Fruit fly (Drosophila melanogaster): ENCODE data around the gene vret.

The vret gene

dm6 chr3R:22793953-22794352 is 48.6 kb upstream of the vret start (continued):
- TF ChIP-seq CG6254 (GFP tag; optimal IDR thresholded peaks at IDR 0.05): no peak
- TF ChIP-seq CG30431 (GFP tag; optimal IDR thresholded peaks at IDR 0.05): no peak
- TF ChIP-seq Nf-YC (tag; optimal IDR thresholded peaks at IDR 0.05): no peak
- TF ChIP-seq dan (GFP tag; IDR thresholded peaks at IDR 0.05): no peak
- TF ChIP-seq sob (GFP tag; IDR thresholded peaks at IDR 0.05): no peak
- TF ChIP-seq wor (GFP tag; IDR thresholded peaks at IDR 0.05): no peak
- no peak for TF ChIP-seq ftz-f1 (GFP tag; optimal IDR thresholded peaks at IDR 0.05)
- no peak for TF ChIP-seq CG7556 (GFP tag; optimal IDR thresholded peaks at IDR 0.05)
- peak; percentile 100 for TF ChIP-seq CG6654 (GFP tag; optimal IDR thresholded peaks at IDR 0.05)
- no peak for TF ChIP-seq maf-S (GFP tag; optimal IDR thresholded peaks at IDR 0.05)
- no peak for TF ChIP-seq ase (GFP tag; IDR thresholded peaks at IDR 0.05)
- TF ChIP-seq CG10462 (GFP tag; optimal IDR thresholded peaks at IDR 0.05): no peak
- peak; percentile 42 for TF ChIP-seq CoRest (tag; optimal IDR thresholded peaks at IDR 0.05)
- no peak for TF ChIP-seq rib (GFP tag; IDR thresholded peaks at IDR 0.05)
- TF ChIP-seq hb (GFP tag; IDR thresholded peaks at IDR 0.05; ENCODE audit: partially characterized antibody): peak; percentile 68; the same call in 2 of the 3 replicates
- no peak for TF ChIP-seq CG3838 (GFP tag; optimal IDR thresholded peaks at IDR 0.05)
- no peak for TF ChIP-seq D19B (GFP tag; optimal IDR thresholded peaks at IDR 0.05)
- no peak for TF ChIP-seq CG10267 (tag; optimal IDR thresholded peaks at IDR 0.05)
- no peak for TF ChIP-seq ap (GFP tag; IDR thresholded peaks at IDR 0.05)
- TF ChIP-seq YL-1 (GFP tag; optimal IDR thresholded peaks at IDR 0.05): peak; percentile 3
- no peak for TF ChIP-seq pb (GFP tag; optimal IDR thresholded peaks at IDR 0.05)
- TF ChIP-seq Asciz (GFP tag; optimal IDR thresholded peaks at IDR 0.05): no peak
- TF ChIP-seq CG17385 (GFP tag; optimal IDR thresholded peaks at IDR 0.05): no peak
- TF ChIP-seq z (GFP tag; IDR thresholded peaks at IDR 0.05): no peak
- no peak for TF ChIP-seq pho (GFP tag; optimal IDR thresholded peaks at IDR 0.05)
- no peak for TF ChIP-seq CG15269 (tag; optimal IDR thresholded peaks at IDR 0.05)
- TF ChIP-seq psq (GFP tag; optimal IDR thresholded peaks at IDR 0.05): no peak
- peak; percentile 68 for TF ChIP-seq CG11504 (tag; optimal IDR thresholded peaks at IDR 0.05)
- no peak for TF ChIP-seq sna (GFP tag; IDR thresholded peaks at IDR 0.05; ENCODE audit: partially characterized antibody)
- no peak for TF ChIP-seq eve (GFP tag; optimal IDR thresholded peaks at IDR 0.05)
- TF ChIP-seq Optix (GFP tag; IDR thresholded peaks at IDR 0.05): no peak
- TF ChIP-seq CG18764 (GFP tag; optimal IDR thresholded peaks at IDR 0.05): no peak
- TF ChIP-seq CG6854 (GFP tag; optimal IDR thresholded peaks at IDR 0.05): peak; percentile 84
- no peak for TF ChIP-seq D (optimal IDR thresholded peaks at IDR 0.05)
- no peak for TF ChIP-seq D (GFP tag; optimal IDR thresholded peaks at IDR 0.05)
- TF ChIP-seq CG9609 (GFP tag; optimal IDR thresholded peaks at IDR 0.05): no peak
- no peak for TF ChIP-seq dmrt11E (tag; optimal IDR thresholded peaks at IDR 0.05)
- no peak for TF ChIP-seq Usf (GFP tag; optimal IDR thresholded peaks at IDR 0.05)
- TF ChIP-seq CG17568 (GFP tag; optimal IDR thresholded peaks at IDR 0.05): no peak
- no peak for TF ChIP-seq CG17328 (GFP tag; IDR thresholded peaks at IDR 0.05)
- TF ChIP-seq Dip3 (GFP tag; optimal IDR thresholded peaks at IDR 0.05): no peak
- no peak for TF ChIP-seq zen2 (GFP tag; IDR thresholded peaks at IDR 0.05; ENCODE audit: partially characterized antibody)
- TF ChIP-seq CG14710 (tag; optimal IDR thresholded peaks at IDR 0.05): peak; percentile 19
- TF ChIP-seq Ssrp (tag; optimal IDR thresholded peaks at IDR 0.05): peak; percentile 58
- no peak for TF ChIP-seq abd-A (tag; optimal IDR thresholded peaks at IDR 0.05)
- TF ChIP-seq Doc2 (GFP tag; IDR thresholded peaks at IDR 0.05): no peak
- TF ChIP-seq ewg (GFP tag; optimal IDR thresholded peaks at IDR 0.05): no peak
- no peak for TF ChIP-seq Awh (GFP tag; IDR thresholded peaks at IDR 0.05)
- no peak for TF ChIP-seq CG15514 (GFP tag; optimal IDR thresholded peaks at IDR 0.05)
- TF ChIP-seq amos (GFP tag; IDR thresholded peaks at IDR 0.05; ENCODE audit: partially characterized antibody): peak; percentile 64; the same call in 1 of the 2 replicates
- TF ChIP-seq CG1603 (tag; optimal IDR thresholded peaks at IDR 0.05): no peak
- TF ChIP-seq chn (GFP tag; optimal IDR thresholded peaks at IDR 0.05): no peak

Measured in whole organism, embryonic.